Fruit fly (Drosophila melanogaster) whole organism, adult: ENCODE measurements around the gene lectin-21Cb.

Experiments used
- CG11617 ChIP-seq: fragments of 200-800 bp; sonication (Bioruptor generic); optimal IDR thresholded peaks from 2 replicates; lab custom pipeline; 2017; ENCODE audit warnings: mild to moderate bottlenecking, missing biosample characterization, missing genetic modification reagents, missing genetic modification characterization
- CG12768 ChIP-seq: fragments of 200-800 bp; sonication (Bioruptor generic); optimal IDR thresholded peaks from 2 replicates; lab custom pipeline; 2017; ENCODE audit warnings: missing biosample characterization, missing genetic modification characterization, mild to moderate bottlenecking, moderate library complexity, missing genetic modification reagents
- CG14711 ChIP-seq: fragments of 200-800 bp; sonication (Bioruptor generic); optimal IDR thresholded peaks from 2 replicates; lab custom pipeline; 2018; ENCODE audit warnings: missing biosample characterization, mild to moderate bottlenecking, missing genetic modification characterization, moderate library complexity
- CG1620 ChIP-seq: fragments of 200-800 bp; sonication (Bioruptor generic); optimal IDR thresholded peaks from 2 replicates; lab custom pipeline; 2016; ENCODE audit warnings: missing biosample characterization, missing genetic modification characterization
- CG33017 ChIP-seq: fragments of 200-800 bp; sonication (Bioruptor generic); optimal IDR thresholded peaks from 2 replicates; lab custom pipeline; 2018; ENCODE audit warnings: missing biosample characterization, mild to moderate bottlenecking, missing genetic modification characterization, moderate library complexity
- CG5204 ChIP-seq: fragments of 200-800 bp; sonication (Bioruptor generic); optimal IDR thresholded peaks from 2 replicates; lab custom pipeline; 2016; ENCODE audit warnings: missing biosample characterization, missing genetic modification characterization
- CG7045 ChIP-seq: fragments of 200-800 bp; sonication (Bioruptor generic); optimal IDR thresholded peaks from 2 replicates; lab custom pipeline; 2017; ENCODE audit warnings: missing biosample characterization, mild to moderate bottlenecking, missing genetic modification characterization
- CG7101 ChIP-seq: fragments of 200-800 bp; sonication (Bioruptor generic); optimal IDR thresholded peaks from 2 replicates; lab custom pipeline; 2018; ENCODE audit warnings: missing biosample characterization, mild to moderate bottlenecking, missing genetic modification characterization, moderate library complexity
- Clk ChIP-seq: fragments of 200-800 bp; sonication (Bioruptor generic); optimal IDR thresholded peaks from 2 replicates; lab custom pipeline; 2017; ENCODE audit warnings: missing biosample characterization, missing genetic modification characterization
- Crg-1 ChIP-seq: fragments of 200-800 bp; sonication (Bioruptor generic); optimal IDR thresholded peaks from 2 replicates; lab custom pipeline; 2016; ENCODE audit warnings: missing biosample characterization, missing genetic modification characterization
- Hr96 ChIP-seq: fragments of 200-800 bp; sonication (Bioruptor generic); optimal IDR thresholded peaks from 2 replicates; lab custom pipeline; 2016; ENCODE audit warnings: missing biosample characterization, missing genetic modification characterization
- Mnt ChIP-seq: fragments of 200-800 bp; sonication (Bioruptor generic); optimal IDR thresholded peaks from 2 replicates; lab custom pipeline; 2016; ENCODE audit warnings: missing biosample characterization, mild to moderate bottlenecking, missing genetic modification characterization
- bab1 ChIP-seq: fragments of 200-800 bp; sonication (Bioruptor generic); optimal IDR thresholded peaks from 3 replicates; lab custom pipeline; 2019; ENCODE audit warnings: missing biosample characterization, mild to moderate bottlenecking, missing genetic modification characterization, moderate library complexity
- cic ChIP-seq: fragments of 200-800 bp; sonication (Bioruptor generic); optimal IDR thresholded peaks from 2 replicates; lab custom pipeline; 2017; ENCODE audit warnings: missing biosample characterization, mild to moderate bottlenecking, missing genetic modification characterization, moderate library complexity
- cnc ChIP-seq, 2 experiments: fragments of >200 bp; optimal IDR thresholded peaks; 2 replicates each; lab custom pipeline; 2017
- kay ChIP-seq: fragments of 200-800 bp; sonication (Bioruptor generic); peaks from one replicate; lab custom pipeline; 2016; ENCODE audit warnings: missing biosample characterization, missing genetic modification characterization, borderline replicate concordance
- ovo ChIP-seq: fragments of 200-800 bp; sonication (Bioruptor generic); optimal IDR thresholded peaks from 2 replicates; lab custom pipeline; 2016; ENCODE audit warnings: missing biosample characterization, missing genetic modification characterization
- pad ChIP-seq: fragments of 200-800 bp; sonication (Bioruptor generic); optimal IDR thresholded peaks from 3 replicates; lab custom pipeline; 2017; ENCODE audit warnings: missing biosample characterization, missing genetic modification characterization, mild to moderate bottlenecking, moderate library complexity, missing genetic modification reagents
- tj ChIP-seq: fragments of 200-800 bp; sonication (Bioruptor generic); optimal IDR thresholded peaks from 3 replicates; lab custom pipeline; 2017; ENCODE audit warnings: missing biosample characterization, mild to moderate bottlenecking, missing genetic modification characterization, moderate library complexity
- toe ChIP-seq: fragments of 200-800 bp; sonication (Bioruptor generic); optimal IDR thresholded peaks from 2 replicates; lab custom pipeline; 2016; ENCODE audit warnings: missing biosample characterization, missing genetic modification characterization

lectin-21Cb gene

dm6 chr2L:624317-624716 lies 3.3 kb upstream of the lectin-21Cb start, which contains the start of gene lectin-21Ca:
lectin-21Ca (plus strand) TSS chr2L:624617.
- TF ChIP-seq CG11617 (GFP tag; lab: Kevin White, UChicago) (no peak), cnc (optimal IDR thresholded peaks at IDR 0.05; lab: Kevin White, UChicago) (no peak), CG1620 (no peak), Hr96 (GFP tag; lab: Kevin White, UChicago) (no peak), CG12768 (GFP tag; lab: Kevin White, UChicago) (no peak), Crg-1 (GFP tag; lab: Kevin White, UChicago) (no peak), Mnt (GFP tag; lab: Kevin White, UChicago) (no peak), CG14711 (tag; lab: Kevin White, UChicago) (no peak), pad (GFP tag; lab: Kevin White, UChicago) (no peak), kay (GFP tag; lab: Kevin White, UChicago) (no peak), ovo (GFP tag; lab: Kevin White, UChicago) (no peak), tj (no peak), toe (GFP tag; lab: Kevin White, UChicago) (no peak), CG33017 (no peak), CG7045 (GFP tag; lab: Kevin White, UChicago) (no peak), bab1 (no peak), cic (GFP tag; lab: Kevin White, UChicago) (no peak)

DNA sequence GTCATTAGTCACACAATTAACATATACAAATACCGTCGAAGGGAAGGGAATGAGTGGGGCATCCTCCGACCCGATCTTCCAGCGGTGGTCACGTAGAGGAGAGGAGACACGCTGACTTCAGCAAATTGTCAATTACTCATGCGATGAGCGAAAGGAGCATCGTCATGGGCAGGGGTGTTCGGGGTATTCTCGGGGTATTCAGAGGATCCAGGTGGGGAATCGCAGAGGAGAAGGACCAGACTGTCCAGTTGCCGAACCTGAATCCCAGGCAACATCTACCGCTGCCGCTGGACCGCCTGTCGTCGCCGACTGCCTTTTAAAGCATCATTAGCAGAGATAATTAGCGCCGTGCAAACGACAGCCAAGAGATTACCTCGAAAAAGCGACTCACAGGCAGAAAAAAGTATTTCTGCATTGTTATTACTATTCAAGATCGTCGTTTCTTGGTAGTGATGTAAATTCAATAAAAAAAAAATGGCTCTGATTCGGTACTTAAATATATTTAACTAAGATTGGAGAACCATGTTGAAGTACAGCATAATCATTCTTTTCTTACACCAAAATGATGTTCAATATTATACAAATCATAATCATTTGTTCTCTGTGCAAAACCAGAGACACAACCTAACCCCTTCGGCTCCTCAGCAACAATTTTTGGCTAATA lies 2.3 kb upstream of the lectin-21Cb start:
- TF ChIP-seq Hr96 (GFP tag; lab: Kevin White, UChicago) (no peak), CG7045 (GFP tag; lab: Kevin White, UChicago) (no peak), CG7101 (no peak), Clk (no peak), toe (GFP tag; lab: Kevin White, UChicago) (no peak), CG33017 (no peak), CG1620 (no peak), cnc (optimal IDR thresholded peaks at IDR 0.05; lab: Kevin White, UChicago) (no peak), tj (no peak), CG12768 (GFP tag; lab: Kevin White, UChicago) (no peak), CG5204 (GFP tag; lab: Kevin White, UChicago) (no peak), ovo (GFP tag; lab: Kevin White, UChicago) (no peak), Crg-1 (GFP tag; lab: Kevin White, UChicago) (no peak), pad (GFP tag; lab: Kevin White, UChicago) (no peak)

DNA sequence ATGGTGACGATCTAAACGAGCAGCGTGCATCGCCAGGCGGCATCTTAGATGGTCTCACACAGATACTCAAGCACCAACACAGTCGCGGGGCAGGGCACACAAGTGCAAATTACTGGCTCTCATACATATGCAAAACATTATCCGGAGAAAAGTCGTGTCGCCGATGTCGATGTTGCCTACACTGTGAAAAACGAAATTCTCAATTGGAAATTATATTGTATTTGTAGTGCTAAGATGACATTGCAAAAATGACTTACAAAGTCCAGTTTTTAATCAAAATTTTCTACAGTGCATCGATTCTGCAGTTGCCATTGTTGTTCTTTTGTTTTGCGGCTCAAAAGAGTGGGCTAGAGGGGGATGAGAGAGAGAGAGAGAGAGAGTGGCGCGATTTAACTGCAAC lies 1.3 kb downstream of the lectin-21Cb start:
- TF ChIP-seq CG14711 (tag; lab: Kevin White, UChicago) (no peak), bab1 (no peak), Clk (no peak), cnc (optimal IDR thresholded peaks at IDR 0.05; lab: Kevin White, UChicago) (no peak), cic (GFP tag; lab: Kevin White, UChicago) (no peak), tj (no peak), CG12768 (GFP tag; lab: Kevin White, UChicago) (no peak), kay (GFP tag; lab: Kevin White, UChicago) (no peak), CG1620 (no peak)

- TF ChIP-seq CG12768 (GFP tag; lab: Kevin White, UChicago) = no peak
- TF ChIP-seq pad (GFP tag; lab: Kevin White, UChicago) = no peak
- TF ChIP-seq cic (GFP tag; lab: Kevin White, UChicago) = no peak
- no peak for TF ChIP-seq toe (GFP tag; lab: Kevin White, UChicago)
- no peak for TF ChIP-seq CG1620
- TF ChIP-seq tj = no peak
- no peak for TF ChIP-seq CG14711 (tag; lab: Kevin White, UChicago)
- no peak for TF ChIP-seq Hr96 (GFP tag; lab: Kevin White, UChicago)
- TF ChIP-seq CG7101 = no peak
- no peak for TF ChIP-seq Crg-1 (GFP tag; lab: Kevin White, UChicago)
These were observed 6.0 kb downstream of the lectin-21Cb start for dm6 chr2L:615023-615422.

DNA sequence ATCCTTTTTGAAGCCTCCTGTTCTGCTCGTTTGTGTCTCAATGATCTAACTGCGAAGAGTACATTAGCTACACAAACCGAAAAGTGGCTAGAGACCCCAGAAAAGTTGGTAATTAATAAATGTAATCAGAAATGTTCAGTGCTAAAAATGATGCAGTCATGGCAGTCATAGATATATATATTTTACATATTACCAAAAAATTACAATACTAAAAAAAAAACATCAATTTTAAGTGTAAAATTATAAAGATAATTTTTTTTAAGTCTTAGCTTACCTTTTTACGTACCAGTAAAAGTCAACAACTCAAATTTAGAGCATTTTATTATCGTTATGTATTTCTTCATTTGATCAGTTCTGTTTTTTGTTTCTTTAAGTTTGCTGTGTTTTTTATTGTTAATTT lies 8.2 kb downstream of the lectin-21Cb start:
- TF ChIP-seq CG14711 (tag; lab: Kevin White, UChicago) = no peak
- TF ChIP-seq Mnt (GFP tag; lab: Kevin White, UChicago) = no peak
- TF ChIP-seq CG7101 = no peak
- no peak for TF ChIP-seq Hr96 (GFP tag; lab: Kevin White, UChicago)
- TF ChIP-seq CG33017 = no peak
- TF ChIP-seq CG7045 (GFP tag; lab: Kevin White, UChicago) = no peak
- no peak for TF ChIP-seq ovo (GFP tag; lab: Kevin White, UChicago)
- no peak for TF ChIP-seq CG5204 (GFP tag; lab: Kevin White, UChicago)
- TF ChIP-seq kay (GFP tag; lab: Kevin White, UChicago) = no peak
- TF ChIP-seq bab1 = no peak
- no peak for TF ChIP-seq toe (GFP tag; lab: Kevin White, UChicago)
- TF ChIP-seq CG12768 (GFP tag; lab: Kevin White, UChicago) = no peak
- TF ChIP-seq Clk = no peak
- no peak for TF ChIP-seq tj
- TF ChIP-seq pad (GFP tag; lab: Kevin White, UChicago) = no peak
- no peak for TF ChIP-seq cnc (optimal IDR thresholded peaks at IDR 0.05; lab: Kevin White, UChicago)
- TF ChIP-seq cic (GFP tag; lab: Kevin White, UChicago) = no peak
- no peak for TF ChIP-seq Crg-1 (GFP tag; lab: Kevin White, UChicago)
- TF ChIP-seq CG1620 = no peak

dm6 chr2L:609497-609896 lies 11.5 kb downstream of the lectin-21Cb start:
- no peak for TF ChIP-seq pad (GFP tag; lab: Kevin White, UChicago)
- no peak for TF ChIP-seq Clk
- TF ChIP-seq kay (GFP tag; lab: Kevin White, UChicago) = no peak
- TF ChIP-seq CG12768 (GFP tag; lab: Kevin White, UChicago) = no peak
- no peak for TF ChIP-seq CG5204 (GFP tag; lab: Kevin White, UChicago)
- no peak for TF ChIP-seq cnc (optimal IDR thresholded peaks at IDR 0.05; lab: Kevin White, UChicago)
- no peak for TF ChIP-seq Hr96 (GFP tag; lab: Kevin White, UChicago)
- TF ChIP-seq toe (GFP tag; lab: Kevin White, UChicago) = no peak
- no peak for TF ChIP-seq cic (GFP tag; lab: Kevin White, UChicago)
- TF ChIP-seq bab1 = no peak
- no peak for TF ChIP-seq Mnt (GFP tag; lab: Kevin White, UChicago)
- no peak for TF ChIP-seq Crg-1 (GFP tag; lab: Kevin White, UChicago)
- no peak for TF ChIP-seq CG14711 (tag; lab: Kevin White, UChicago)
- TF ChIP-seq CG7101 = no peak
- TF ChIP-seq CG11617 (GFP tag; lab: Kevin White, UChicago) = no peak
- TF ChIP-seq ovo (GFP tag; lab: Kevin White, UChicago) = no peak
